Worm (Caenorhabditis elegans): ENCODE results near the gene ZK809.8.
A peak's percentile ranks its signal among the peaks of the same experiment; 100 is the strongest.

ZK809.8 gene

ce11 chrIV:11635437-11636408 lies 13.1 kb downstream of the ZK809.8 start, which contains the start of gene mars-1 (continued):
- TF ChIP-seq zag-1 (tag; optimal IDR thresholded peaks at IDR 0.05) (no peak), sea-2 (GFP tag; optimal IDR thresholded peaks at IDR 0.05) (no peak), skn-1 (tag; optimal IDR thresholded peaks at IDR 0.05) (peak; percentile 39), jun-1 (tag; optimal IDR thresholded peaks at IDR 0.05) (no peak), lin-39 (tag; optimal IDR thresholded peaks at IDR 0.05) (no peak), nhr-11 (tag; optimal IDR thresholded peaks at IDR 0.05) (peak; percentile 34), nhr-43 (tag; optimal IDR thresholded peaks at IDR 0.05; ENCODE audit: poor library complexity, severe bottlenecking) (peak; percentile 31), ama-1 (optimal IDR thresholded peaks at IDR 0.05) (no peak), nhr-237 (tag; optimal IDR thresholded peaks at IDR 0.05) (no peak), aly-2 (tag; optimal IDR thresholded peaks at IDR 0.05) (no peak), nhr-25 (tag; optimal IDR thresholded peaks at IDR 0.05) (peak; percentile 61)

- TF ChIP-seq ceh-28 (tag; optimal IDR thresholded peaks at IDR 0.05): no peak
- TF ChIP-seq ztf-4 (tag; optimal IDR thresholded peaks at IDR 0.05): no peak
- no peak for TF ChIP-seq ceh-16 (tag; optimal IDR thresholded peaks at IDR 0.05)
- no peak for TF ChIP-seq elt-1 (tag; optimal IDR thresholded peaks at IDR 0.05)
- no peak for TF ChIP-seq nhr-237 (tag; optimal IDR thresholded peaks at IDR 0.05)
- no peak for TF ChIP-seq mml-1 (tag; optimal IDR thresholded peaks at IDR 0.05)
- no peak for TF ChIP-seq lsy-12 (tag; optimal IDR thresholded peaks at IDR 0.05)
- no peak for TF ChIP-seq nhr-25 (tag; optimal IDR thresholded peaks at IDR 0.05)
- TF ChIP-seq nhr-67 (tag; optimal IDR thresholded peaks at IDR 0.05): no peak
Measured at ce11 chrIV:11631750-11632149, 17.1 kb downstream of the ZK809.8 start, which contains the start of gene F58B3.4. Gene F58B3.4 (minus strand): TSS chrIV:11631850.

- TF ChIP-seq ztf-4 (tag; optimal IDR thresholded peaks at IDR 0.05) (no peak), nhr-76 (tag; optimal IDR thresholded peaks at IDR 0.05) (no peak), fkh-2 (tag; optimal IDR thresholded peaks at IDR 0.05) (no peak), ceh-9 (tag; optimal IDR thresholded peaks at IDR 0.05) (no peak), fkh-10 (GFP tag; optimal IDR thresholded peaks at IDR 0.05) (no peak), eor-1 (tag; optimal IDR thresholded peaks at IDR 0.05) (no peak), nfya-1 (tag; optimal IDR thresholded peaks at IDR 0.05; ENCODE audit: insufficient read depth) (no peak), ceh-28 (tag; optimal IDR thresholded peaks at IDR 0.05) (no peak), nhr-23 (tag; optimal IDR thresholded peaks at IDR 0.05) (no peak), lin-39 (tag; optimal IDR thresholded peaks at IDR 0.05) (no peak), elt-2 (tag; optimal IDR thresholded peaks at IDR 0.05) (peak; percentile 7), pqm-1 (tag; optimal IDR thresholded peaks at IDR 0.05) (peak; percentile 29), jun-1 (tag; optimal IDR thresholded peaks at IDR 0.05) (no peak), nhr-28 (tag; optimal IDR thresholded peaks at IDR 0.05) (no peak)
Measured at ce11 chrIV:11627847-11628246, 21.0 kb downstream of the ZK809.8 start, which contains the start of gene lys-6. Gene lys-6 (minus strand): TSS chrIV:11627947.

- no peak for TF ChIP-seq jun-1 (tag; optimal IDR thresholded peaks at IDR 0.05)
- TF ChIP-seq nhr-67 (tag; optimal IDR thresholded peaks at IDR 0.05): no peak
- TF ChIP-seq skn-1 (tag; optimal IDR thresholded peaks at IDR 0.05): no peak
- no peak for TF ChIP-seq nhr-11 (tag; optimal IDR thresholded peaks at IDR 0.05)
- no peak for TF ChIP-seq hmg-11 (tag; optimal IDR thresholded peaks at IDR 0.05)
- no peak for TF ChIP-seq unc-62 (GFP tag; optimal IDR thresholded peaks at IDR 0.05)
- TF ChIP-seq elt-2 (tag; optimal IDR thresholded peaks at IDR 0.05): peak; percentile 7
- TF ChIP-seq tbx-2 (tag; optimal IDR thresholded peaks at IDR 0.05): no peak
- no peak for TF ChIP-seq snpc-4 (tag; optimal IDR thresholded peaks at IDR 0.05)
Measured at ce11 chrIV:11625482-11625881, 23.4 kb downstream of the ZK809.8 start, which contains the start of gene lys-5. Gene lys-5 (minus strand): TSS chrIV:11625582.

ce11 chrIV:11623759-11624287 lies 25.0 kb downstream of the ZK809.8 start:
- peak; percentile 74 for TF ChIP-seq pqm-1 (tag; optimal IDR thresholded peaks at IDR 0.05)
- peak; percentile 13 for TF ChIP-seq pha-4 (tag; optimal IDR thresholded peaks at IDR 0.05)
- TF ChIP-seq elt-2 (tag; optimal IDR thresholded peaks at IDR 0.05): peak; percentile 77
- no peak for TF ChIP-seq nhr-237 (tag; optimal IDR thresholded peaks at IDR 0.05)

Data from whole organism, L3 larva.